Fruit fly (Drosophila melanogaster): ENCODE measurements around the gene JMJD7.

The JMJD7 gene

DNA sequence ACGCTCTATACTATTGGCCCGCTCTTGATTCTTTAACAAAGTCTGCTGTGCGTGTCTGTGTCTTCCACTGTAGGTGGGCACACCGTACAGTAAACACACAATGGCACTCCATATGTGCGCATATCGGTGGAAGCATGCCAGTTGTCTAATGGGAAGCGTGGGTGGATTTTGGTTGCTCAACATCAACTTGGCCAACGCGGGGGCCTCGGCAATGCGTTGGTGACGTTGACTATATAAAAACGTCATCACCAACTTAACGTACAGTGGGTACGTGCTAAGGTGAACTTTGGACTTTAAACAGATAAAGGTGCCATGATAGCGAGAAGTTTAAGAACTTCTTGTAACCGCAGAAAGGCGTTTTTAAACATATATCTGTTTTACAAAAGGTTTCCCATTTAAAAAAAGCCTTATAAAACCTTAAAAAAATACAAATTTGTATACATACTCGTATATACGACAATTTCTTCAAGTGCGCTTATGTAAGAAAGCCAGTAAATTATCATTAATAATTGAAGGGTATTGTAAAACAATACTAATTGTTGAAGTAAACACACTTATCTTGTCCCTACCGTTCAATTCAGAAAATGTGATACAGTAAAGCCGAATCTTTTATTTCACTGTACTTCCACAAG, 29.6 kb upstream of the JMJD7 start:
- TF ChIP-seq CG7101 (tag; optimal IDR thresholded peaks at IDR 0.05): peak; percentile 13
- TF ChIP-seq CG5204 (GFP tag; optimal IDR thresholded peaks at IDR 0.05): peak; percentile 80
- TF ChIP-seq cnc (optimal IDR thresholded peaks at IDR 0.05): no peak
- peak; percentile 67 for TF ChIP-seq CG11617 (GFP tag; optimal IDR thresholded peaks at IDR 0.05)
- TF ChIP-seq CG7045 (GFP tag; optimal IDR thresholded peaks at IDR 0.05): peak; percentile 76
- TF ChIP-seq CG12768 (GFP tag; optimal IDR thresholded peaks at IDR 0.05): peak; percentile 69
- TF ChIP-seq bab1 (GFP tag; optimal IDR thresholded peaks at IDR 0.05): no peak
- TF ChIP-seq CG14711 (tag; optimal IDR thresholded peaks at IDR 0.05): peak; percentile 12
- TF ChIP-seq Clk (GFP tag; optimal IDR thresholded peaks at IDR 0.05): no peak
- TF ChIP-seq pad (GFP tag; optimal IDR thresholded peaks at IDR 0.05): peak; percentile 7
- peak; percentile 60 for TF ChIP-seq Hr96 (GFP tag; optimal IDR thresholded peaks at IDR 0.05)
- TF ChIP-seq toe (GFP tag; optimal IDR thresholded peaks at IDR 0.05): peak; percentile 61
- peak; percentile 56 for TF ChIP-seq CG33017 (tag; optimal IDR thresholded peaks at IDR 0.05)
- TF ChIP-seq tj (GFP tag; optimal IDR thresholded peaks at IDR 0.05): no peak

DNA sequence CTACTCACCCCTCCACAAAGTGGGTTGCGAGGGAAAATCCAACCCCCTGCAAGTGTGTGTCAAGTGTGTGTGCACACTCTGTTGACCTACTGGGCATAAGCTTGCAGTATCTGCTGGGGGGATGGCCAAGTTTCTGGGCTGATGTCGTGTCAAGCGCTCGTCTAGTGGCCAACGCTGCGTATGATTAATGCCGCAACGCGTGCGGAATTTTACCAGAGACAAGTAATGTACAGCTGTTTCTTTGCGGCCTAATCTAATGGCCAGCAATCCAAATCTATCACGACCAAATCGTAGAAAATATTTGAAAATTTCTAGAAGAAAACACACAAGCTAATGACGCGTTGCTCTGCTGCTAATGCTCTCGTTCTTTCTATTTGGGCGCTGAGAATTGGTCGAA, 29.1 kb upstream of the JMJD7 start:
- peak; percentile 8 for TF ChIP-seq CG12768 (GFP tag; optimal IDR thresholded peaks at IDR 0.05)
- TF ChIP-seq Clk (GFP tag; optimal IDR thresholded peaks at IDR 0.05): no peak

DNA sequence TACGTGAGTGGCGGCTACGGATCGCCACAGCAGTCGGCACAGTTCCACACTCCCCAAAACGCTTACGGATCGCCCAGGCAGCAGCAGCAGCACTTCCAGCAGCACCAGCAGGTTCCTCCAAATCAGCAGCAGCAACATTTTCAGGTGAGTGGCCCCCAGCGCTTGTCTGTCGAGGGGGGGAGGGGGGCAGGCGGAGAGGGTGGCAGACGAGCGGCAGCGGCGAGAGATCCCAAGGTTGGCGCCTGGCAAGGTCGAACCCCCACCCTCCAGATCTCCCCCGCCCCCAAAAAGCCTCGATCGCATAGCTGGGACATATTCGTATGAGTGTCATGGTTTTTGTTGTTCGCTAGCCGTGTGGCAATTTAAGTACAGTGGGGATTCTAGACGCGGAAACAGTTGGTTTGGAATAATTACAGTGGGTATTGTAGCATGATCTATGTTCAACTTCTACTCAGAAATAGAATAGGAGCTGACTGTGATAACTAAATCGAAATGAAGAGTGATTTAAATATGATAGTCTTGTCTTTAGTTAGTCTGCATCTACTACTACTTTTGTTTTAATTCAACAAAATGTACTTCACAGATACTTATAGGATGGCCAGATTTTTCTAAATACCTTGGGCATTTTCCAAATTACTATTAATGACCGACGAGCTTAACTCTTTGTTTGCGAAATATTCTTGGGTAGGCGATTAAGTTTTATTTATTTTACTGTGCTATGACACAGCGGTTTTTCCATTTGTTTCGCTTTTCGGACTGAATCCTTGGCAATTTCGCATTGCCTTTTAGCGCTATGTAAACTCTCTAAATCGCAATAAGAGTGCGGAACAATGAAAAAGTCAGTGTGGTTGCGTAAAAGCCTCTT, 28.5 kb upstream of the JMJD7 start:
- TF ChIP-seq cnc (optimal IDR thresholded peaks at IDR 0.05): peak in 1 of 2 experiments; percentile 71
- no peak for TF ChIP-seq Mnt (GFP tag; optimal IDR thresholded peaks at IDR 0.05)
- TF ChIP-seq Clk (GFP tag; optimal IDR thresholded peaks at IDR 0.05): no peak
- TF ChIP-seq ovo (GFP tag; optimal IDR thresholded peaks at IDR 0.05): no peak
- no peak for TF ChIP-seq Crg-1 (GFP tag; optimal IDR thresholded peaks at IDR 0.05)
- TF ChIP-seq CG7101 (tag; optimal IDR thresholded peaks at IDR 0.05): no peak
- TF ChIP-seq tj (GFP tag; optimal IDR thresholded peaks at IDR 0.05): no peak
- no peak for TF ChIP-seq kay (GFP tag; ENCODE audit: borderline replicate concordance)

DNA sequence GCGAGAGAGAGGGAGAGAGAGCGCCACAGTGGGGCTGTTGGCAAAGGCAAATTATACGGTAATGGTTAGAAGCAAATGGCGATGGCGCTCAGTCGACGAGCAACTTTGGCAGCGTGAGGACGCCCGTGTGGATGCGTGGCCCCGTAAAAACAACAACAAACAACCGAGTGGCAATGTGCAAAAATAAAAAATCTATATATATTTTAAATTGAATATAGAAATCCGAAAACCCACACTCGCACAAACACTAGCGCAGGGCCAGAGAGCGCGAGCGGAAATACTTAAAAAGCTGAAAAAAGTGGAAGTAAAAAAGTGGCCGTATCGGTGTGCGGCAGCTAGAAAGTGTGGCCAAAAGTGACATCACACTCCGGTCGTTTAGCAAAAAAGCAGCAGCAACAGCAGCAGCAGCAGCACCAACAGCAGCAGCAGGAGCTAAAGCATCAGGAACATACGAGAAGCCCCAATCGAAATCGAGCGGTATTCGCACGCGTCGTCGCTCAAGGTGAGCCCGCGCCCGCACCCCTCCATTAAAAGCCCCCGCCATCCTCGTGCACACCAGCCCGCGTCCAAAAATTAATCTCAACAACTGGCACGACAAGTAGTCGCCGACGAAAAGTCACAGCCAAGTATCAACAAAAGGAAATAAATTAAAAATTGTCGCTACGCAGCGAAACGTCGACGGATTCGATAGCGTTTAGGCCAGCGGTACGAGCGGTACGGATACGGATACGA, 27.5 kb upstream of the JMJD7 start, which contains the start of gene stv:
Gene stv, plus strand, starts transcription at position 89 of the 732 bp plus-strand sequence.
- TF ChIP-seq CG33017 (tag; optimal IDR thresholded peaks at IDR 0.05): peak; percentile 18
- no peak for TF ChIP-seq Clk (GFP tag; optimal IDR thresholded peaks at IDR 0.05)

DNA sequence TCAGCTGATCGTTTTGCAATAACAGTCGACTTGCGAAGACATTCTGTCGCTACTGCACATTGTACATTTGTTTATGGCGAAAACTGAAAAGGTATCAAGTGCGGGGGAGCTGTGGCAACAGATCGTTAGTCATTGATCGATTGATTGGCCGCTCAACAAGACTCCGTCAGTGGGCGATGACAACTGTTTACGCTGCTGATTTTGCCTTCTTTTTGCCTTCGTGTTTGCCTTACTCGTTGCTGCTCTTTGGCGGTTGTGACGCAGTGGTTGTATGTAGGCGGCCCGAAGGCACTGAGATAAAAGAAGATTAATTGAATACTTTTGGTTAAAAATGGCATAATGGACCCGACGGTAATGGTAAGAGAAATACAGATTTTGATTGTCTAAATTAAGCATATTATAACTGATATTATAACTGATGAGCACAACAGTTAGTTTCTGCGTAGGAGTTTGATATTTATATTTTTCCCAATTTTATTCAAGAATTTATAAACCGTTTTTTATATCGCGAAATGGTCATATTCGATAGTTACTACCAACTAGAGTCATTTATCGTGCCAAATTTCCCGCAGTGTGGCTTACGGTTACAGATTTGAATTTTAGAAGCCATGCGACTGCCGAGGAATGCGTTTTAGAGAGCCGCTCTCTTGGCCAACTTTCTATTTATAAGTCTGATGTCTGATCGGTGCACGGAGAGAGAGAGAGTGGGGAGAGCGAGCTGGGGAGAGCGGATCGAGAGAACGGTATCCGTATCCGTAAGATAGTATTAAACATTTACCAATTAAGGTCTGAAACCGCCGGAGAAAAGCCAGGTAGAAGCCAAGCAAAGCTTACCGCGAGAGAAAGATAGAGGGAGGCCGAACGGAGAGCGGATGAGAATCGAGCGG, 26.7 kb upstream of the JMJD7 start:
- TF ChIP-seq CG14711 (tag; optimal IDR thresholded peaks at IDR 0.05): peak; percentile 69
- peak; percentile 26 for TF ChIP-seq cic (GFP tag; optimal IDR thresholded peaks at IDR 0.05)
- peak; percentile 52 for TF ChIP-seq CG1620 (GFP tag; optimal IDR thresholded peaks at IDR 0.05)
- TF ChIP-seq kay (GFP tag; ENCODE audit: borderline replicate concordance): peak; percentile 98
- peak; percentile 83 for TF ChIP-seq CG7101 (tag; optimal IDR thresholded peaks at IDR 0.05)
- TF ChIP-seq ovo (GFP tag; optimal IDR thresholded peaks at IDR 0.05): no peak
- peak; percentile 69 for TF ChIP-seq bab1 (GFP tag; optimal IDR thresholded peaks at IDR 0.05)
- peak; percentile 81 for TF ChIP-seq CG5204 (GFP tag; optimal IDR thresholded peaks at IDR 0.05)
- peak; percentile 10 for TF ChIP-seq Crg-1 (GFP tag; optimal IDR thresholded peaks at IDR 0.05)
- TF ChIP-seq CG12768 (GFP tag; optimal IDR thresholded peaks at IDR 0.05): peak; percentile 79
- TF ChIP-seq cnc (optimal IDR thresholded peaks at IDR 0.05): no peak
- peak; percentile 88 for TF ChIP-seq CG11617 (GFP tag; optimal IDR thresholded peaks at IDR 0.05)
- TF ChIP-seq CG33017 (tag; optimal IDR thresholded peaks at IDR 0.05): peak; percentile 76
- TF ChIP-seq toe (GFP tag; optimal IDR thresholded peaks at IDR 0.05): peak; percentile 57
- TF ChIP-seq Clk (GFP tag; optimal IDR thresholded peaks at IDR 0.05): peak; percentile 75
- peak; percentile 59 for TF ChIP-seq pad (GFP tag; optimal IDR thresholded peaks at IDR 0.05)
- peak; percentile 73 for TF ChIP-seq tj (GFP tag; optimal IDR thresholded peaks at IDR 0.05)
- peak; percentile 50 for TF ChIP-seq Mnt (GFP tag; optimal IDR thresholded peaks at IDR 0.05)
- peak; percentile 93 for TF ChIP-seq CG7045 (GFP tag; optimal IDR thresholded peaks at IDR 0.05)
- TF ChIP-seq Hr96 (GFP tag; optimal IDR thresholded peaks at IDR 0.05): peak; percentile 32

DNA sequence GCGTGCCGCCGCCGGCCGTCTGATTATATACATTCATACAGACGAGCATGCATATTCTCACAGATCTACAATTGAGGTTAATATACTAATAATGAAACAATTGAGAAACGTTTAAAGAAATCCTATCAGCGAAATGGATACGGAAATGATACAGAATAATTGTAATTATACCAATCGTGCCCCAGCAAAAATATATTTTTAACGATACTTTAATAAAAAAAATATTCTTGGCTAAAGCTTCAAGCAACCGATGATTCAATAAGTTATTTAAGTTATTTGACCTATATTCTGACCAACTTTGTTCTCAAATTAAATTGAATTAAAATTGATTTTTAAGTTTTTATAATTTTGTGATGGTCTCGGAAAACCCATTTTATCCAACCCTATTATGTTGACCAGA, 26.0 kb upstream of the JMJD7 start:
- no peak for TF ChIP-seq CG33017 (tag; optimal IDR thresholded peaks at IDR 0.05)

Data from whole organism, adult.